Worm (Caenorhabditis elegans) whole organism, L1 larva: ENCODE measurements around the gene xbx-1.

Source experiments
- C04F5.9 ChIP-seq: sonication (generic microtip); optimal IDR thresholded peaks from 2 replicates; lab custom pipeline; 2016; ENCODE audit warnings: missing genetic modification characterization, missing compliant biosample characterization
- C16A3.4 ChIP-seq: fragments of 150-350 bp; optimal IDR thresholded peaks from 2 replicates; lab custom pipeline; 2014; ENCODE audit warnings: missing biosample characterization, missing genetic modification characterization
- aha-1 ChIP-seq: fragments of 150-350 bp; optimal IDR thresholded peaks from 2 replicates; lab custom pipeline; 2014; ENCODE audit warnings: missing biosample characterization, missing genetic modification characterization
- alr-1 ChIP-seq: fragments of 200-800 bp; sonication (Bioruptor generic); optimal IDR thresholded peaks from 2 replicates; lab custom pipeline; 2018; ENCODE audit warnings: borderline replicate concordance, mild to moderate bottlenecking, missing genetic modification characterization, missing compliant biosample characterization
- ceh-63 ChIP-seq: fragments of 200-800 bp; sonication (Bioruptor generic); optimal IDR thresholded peaks from 2 replicates; lab custom pipeline; 2018; ENCODE audit warnings: mild to moderate bottlenecking, missing genetic modification characterization, missing compliant biosample characterization
- ceh-82 ChIP-seq, 3 experiments: fragments of 150-350 bp in 1 of 3; sonication (generic microtip) in 2 of 3; optimal IDR thresholded peaks; 2 replicates each; lab custom pipeline; 2014 to 2017; ENCODE audit warnings: missing biosample characterization in 3 of 3, missing genetic modification characterization in 3 of 3
- ceh-90 ChIP-seq: sonication (generic microtip); optimal IDR thresholded peaks from 2 replicates; lab custom pipeline; 2016; ENCODE audit warnings: missing genetic modification characterization, missing compliant biosample characterization
- ces-1 ChIP-seq: fragments of 150-350 bp; optimal IDR thresholded peaks from 2 replicates; lab custom pipeline; 2014; ENCODE audit warnings: missing biosample characterization, missing genetic modification reagents, missing genetic modification characterization
- dsc-1 ChIP-seq: sonication (generic microtip); optimal IDR thresholded peaks from 2 replicates; lab custom pipeline; 2016; ENCODE audit warnings: mild to moderate bottlenecking, missing genetic modification characterization, missing compliant biosample characterization
- elt-3 ChIP-seq, 6 experiments: fragments of 150-350 bp in 1 of 6; sonication (generic microtip); optimal IDR thresholded peaks; 2 replicates each; lab custom pipeline; 2017 to 2018; ENCODE audit warnings: missing biosample characterization in 6 of 6, missing genetic modification characterization in 6 of 6, inconsistent platforms in 1 of 6
- fkh-8 ChIP-seq: sonication (generic microtip); optimal IDR thresholded peaks from 2 replicates; lab custom pipeline; 2016; ENCODE audit warnings: mild to moderate bottlenecking, missing genetic modification characterization, missing compliant biosample characterization
- fos-1 ChIP-seq: fragments of 150-350 bp; optimal IDR thresholded peaks from 2 replicates; lab custom pipeline; 2014; ENCODE audit warnings: missing biosample characterization, missing genetic modification characterization
- grh-1 ChIP-seq: fragments of 200-800 bp; sonication (Bioruptor generic); IDR thresholded peaks from 2 replicates; pipeline ENCODE4 v1.3.6; 2022; ENCODE audit warnings: missing genetic modification reagents, missing genetic modification characterization, missing compliant biosample characterization
- hlh-17 ChIP-seq: fragments of 200-800 bp; sonication (Bioruptor generic); optimal IDR thresholded peaks from 2 replicates; lab custom pipeline; 2018; ENCODE audit warnings: missing genetic modification characterization, mild to moderate bottlenecking, missing compliant biosample characterization, moderate library complexity, borderline replicate concordance
- lin-13 ChIP-seq: fragments of 150-350 bp; optimal IDR thresholded peaks from 2 replicates; lab custom pipeline; 2014; ENCODE audit warnings: missing biosample characterization, missing genetic modification reagents, missing genetic modification characterization
- lin-14 ChIP-seq: fragments of 200-800 bp; sonication (Bioruptor generic); optimal IDR thresholded peaks from 2 replicates; lab custom pipeline; 2018; ENCODE audit warnings: mild to moderate bottlenecking, missing genetic modification characterization, moderate library complexity, missing compliant biosample characterization
- lin-39 ChIP-seq: fragments of 150-350 bp; optimal IDR thresholded peaks from 2 replicates; lab custom pipeline; 2014; ENCODE audit warnings: missing biosample characterization, missing genetic modification reagents, missing genetic modification characterization
- lir-3 ChIP-seq: sonication (generic microtip); optimal IDR thresholded peaks from 2 replicates; lab custom pipeline; 2016; ENCODE audit warnings: mild to moderate bottlenecking, missing genetic modification characterization, moderate library complexity, missing compliant biosample characterization; ENCODE audit not compliant: poor library complexity
- lsy-2 ChIP-seq, 2 experiments: fragments of 150-350 bp; optimal IDR thresholded peaks; 2 replicates each; lab custom pipeline; 2014; ENCODE audit warnings: missing biosample characterization in 2 of 2, missing genetic modification characterization in 2 of 2
- mdl-1 ChIP-seq, 2 experiments: fragments of 150-350 bp; optimal IDR thresholded peaks; 2 replicates each; lab custom pipeline; 2014 to 2017; ENCODE audit warnings: missing biosample characterization in 2 of 2, missing genetic modification characterization in 2 of 2, inconsistent platforms in 1 of 2
- mef-2 ChIP-seq: fragments of 150-350 bp; optimal IDR thresholded peaks from 2 replicates; lab custom pipeline; 2014; ENCODE audit warnings: missing biosample characterization, missing genetic modification characterization
- mep-1 ChIP-seq: fragments of 150-350 bp; optimal IDR thresholded peaks from 2 replicates; lab custom pipeline; 2014; ENCODE audit warnings: missing biosample characterization, missing genetic modification characterization
- nhr-11 ChIP-seq: fragments of 150-350 bp; optimal IDR thresholded peaks from 2 replicates; lab custom pipeline; 2014; ENCODE audit warnings: missing biosample characterization, missing genetic modification characterization
- nhr-19 ChIP-seq: fragments of 200-800 bp; sonication (Bioruptor generic); conservative IDR thresholded peaks from 2 replicates; pipeline ENCODE4 v1.3.6; 2022; ENCODE audit warnings: missing genetic modification characterization, missing compliant biosample characterization
- nhr-237 ChIP-seq: fragments of 150-350 bp; optimal IDR thresholded peaks from 2 replicates; lab custom pipeline; 2014; ENCODE audit warnings: missing biosample characterization, missing genetic modification characterization
- nhr-47 ChIP-seq: sonication (generic microtip); optimal IDR thresholded peaks from 2 replicates; lab custom pipeline; 2016; ENCODE audit warnings: mild to moderate bottlenecking, missing genetic modification characterization, moderate library complexity, missing compliant biosample characterization
- nhr-77 ChIP-seq: fragments of 150-350 bp; optimal IDR thresholded peaks from 2 replicates; lab custom pipeline; 2014; ENCODE audit warnings: missing biosample characterization, missing genetic modification characterization
- nhr-84 ChIP-seq: sonication (generic microtip); optimal IDR thresholded peaks from 2 replicates; lab custom pipeline; 2017; ENCODE audit warnings: missing biosample characterization, missing genetic modification characterization
- nhr-90 ChIP-seq: sonication (generic microtip); optimal IDR thresholded peaks from 2 replicates; lab custom pipeline; 2016; ENCODE audit warnings: mild to moderate bottlenecking, missing genetic modification characterization, missing compliant biosample characterization; ENCODE audit not compliant: poor library complexity
- pag-3 ChIP-seq: sonication (generic microtip); optimal IDR thresholded peaks from 2 replicates; lab custom pipeline; 2017; ENCODE audit warnings: missing genetic modification characterization, mild to moderate bottlenecking, missing compliant biosample characterization, antibody characterized with exemption, borderline replicate concordance; ENCODE audit not compliant: insufficient read depth
- pax-3 ChIP-seq: fragments of 200-800 bp; sonication (Bioruptor generic); optimal IDR thresholded peaks from 2 replicates; lab custom pipeline; 2018; ENCODE audit warnings: mild to moderate bottlenecking, missing genetic modification characterization, moderate library complexity, missing compliant biosample characterization
- rnt-1 ChIP-seq: sonication (generic microtip); optimal IDR thresholded peaks from 2 replicates; lab custom pipeline; 2016; ENCODE audit warnings: mild to moderate bottlenecking, missing genetic modification characterization, moderate library complexity, missing compliant biosample characterization
- tbx-2 ChIP-seq: sonication (generic microtip); optimal IDR thresholded peaks from 2 replicates; lab custom pipeline; 2016; ENCODE audit warnings: missing genetic modification characterization, missing compliant biosample characterization
- tlp-1 ChIP-seq: fragments of 150-350 bp; optimal IDR thresholded peaks from 2 replicates; lab custom pipeline; 2014; ENCODE audit warnings: missing biosample characterization, missing genetic modification characterization
- unc-30 ChIP-seq: sonication (generic microtip); optimal IDR thresholded peaks from 2 replicates; lab custom pipeline; 2017; ENCODE audit warnings: missing biosample characterization, missing genetic modification characterization
- unc-98 ChIP-seq: fragments of 200-800 bp; sonication (Bioruptor generic); IDR thresholded peaks from 2 replicates; pipeline ENCODE4 v1.3.6; 2022; ENCODE audit warnings: missing genetic modification characterization, missing compliant biosample characterization
- vab-15 ChIP-seq: sonication (generic microtip); optimal IDR thresholded peaks from 2 replicates; lab custom pipeline; 2017; ENCODE audit warnings: missing genotype, mild to moderate bottlenecking, missing genetic modification characterization, missing compliant biosample characterization
- xbp-1 ChIP-seq: sonication (generic microtip); optimal IDR thresholded peaks from 2 replicates; lab custom pipeline; 2016; ENCODE audit warnings: missing genetic modification characterization, missing compliant biosample characterization
- zag-1 ChIP-seq: fragments of 150-350 bp; optimal IDR thresholded peaks from 2 replicates; lab custom pipeline; 2014; ENCODE audit warnings: missing biosample characterization, missing genetic modification characterization
- ztf-11 ChIP-seq, 2 experiments: sonication (generic microtip); optimal IDR thresholded peaks; 2 replicates each; lab custom pipeline; 2016 to 2017; ENCODE audit warnings: missing genetic modification characterization in 2 of 2, missing biosample characterization in 1 of 2, missing compliant biosample characterization in 1 of 2
- ztf-4 ChIP-seq: fragments of 150-350 bp; optimal IDR thresholded peaks from 2 replicates; lab custom pipeline; 2014; ENCODE audit warnings: missing biosample characterization, missing genetic modification characterization

The xbx-1 gene

ce11 chrV:14979937-14980336 lies at the start of gene xbx-1:
Gene xbx-1 (plus strand): TSS chrV:14980237.
- TF ChIP-seq nhr-47 (no peak), fkh-8 (tag; lab: Kevin White, UChicago) (peak; percentile 19), grh-1 (no peak), ceh-90 (tag; lab: Kevin White, UChicago) (no peak)

- TF ChIP-seq fkh-8 (tag; lab: Kevin White, UChicago), result no peak
- TF ChIP-seq vab-15 (tag; lab: Kevin White, UChicago), result no peak
- no peak for TF ChIP-seq rnt-1 (tag; lab: Kevin White, UChicago)
- no peak for TF ChIP-seq lsy-2 (tag; optimal IDR thresholded peaks at IDR 0.05; lab: Kevin White, UChicago)
- TF ChIP-seq hlh-17 (GFP tag; lab: Kevin White, UChicago), result no peak
- TF ChIP-seq lin-14, result peak; percentile 24
- TF ChIP-seq nhr-84, result no peak
- TF ChIP-seq zag-1 (tag; lab: Kevin White, UChicago), result no peak
- TF ChIP-seq ceh-82 (tag; optimal IDR thresholded peaks at IDR 0.05; lab: Kevin White, UChicago), result no peak
- no peak for TF ChIP-seq mep-1 (tag; lab: Kevin White, UChicago)
- TF ChIP-seq dsc-1 (tag; lab: Kevin White, UChicago), result peak; percentile 10
- TF ChIP-seq pax-3 (tag; lab: Kevin White, UChicago), result peak; percentile 6
- no peak for TF ChIP-seq mef-2 (tag; lab: Kevin White, UChicago)
- TF ChIP-seq C04F5.9 (tag; lab: Kevin White, UChicago), result no peak
- TF ChIP-seq nhr-19, result no peak
- no peak for TF ChIP-seq C16A3.4 (tag; lab: Kevin White, UChicago)
- TF ChIP-seq lin-13, result no peak
- TF ChIP-seq, all 84 proteins: peak for 3
Measured at ce11 chrV:14933450-14934218, 46.4 kb upstream of the xbx-1 start.

DNA sequence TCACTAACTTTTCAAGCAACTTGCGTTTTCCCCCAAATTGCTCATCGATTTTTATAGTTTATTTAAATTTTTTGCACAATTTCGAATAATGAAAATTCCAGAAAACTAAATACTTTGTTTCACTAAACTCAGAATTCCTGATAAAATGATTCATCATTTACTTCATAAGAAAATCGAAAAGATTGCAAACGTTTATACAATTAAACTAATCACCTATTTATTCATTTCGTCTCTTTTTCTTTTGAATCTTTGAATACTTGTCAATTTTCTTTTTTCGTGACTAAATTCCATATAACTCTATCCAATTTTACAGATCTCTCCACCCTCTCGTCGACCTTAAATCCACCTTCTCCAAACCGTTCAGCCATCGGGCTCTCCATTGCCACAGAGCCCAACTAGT lies 43.5 kb upstream of the xbx-1 start, which contains the start of gene C30G7.2:
Gene C30G7.2, plus strand, starts transcription at position 301 of the 400 bp plus-strand sequence.
- TF ChIP-seq nhr-237 (no peak), ztf-11 (tag; optimal IDR thresholded peaks at IDR 0.05; lab: Kevin White, UChicago) (no peak), elt-3 (tag; optimal IDR thresholded peaks at IDR 0.05; lab: Kevin White, UChicago) (no peak), xbp-1 (tag; lab: Kevin White, UChicago) (no peak), lir-3 (tag; lab: Kevin White, UChicago) (no peak), aha-1 (tag; lab: Kevin White, UChicago) (no peak), tlp-1 (tag; lab: Kevin White, UChicago) (no peak), nhr-11 (tag; lab: Kevin White, UChicago) (no peak), ces-1 (GFP tag; lab: Kevin White, UChicago) (no peak), pax-3 (tag; lab: Kevin White, UChicago) (no peak), tbx-2 (tag; lab: Kevin White, UChicago) (no peak), alr-1 (tag; lab: Kevin White, UChicago) (no peak), dsc-1 (tag; lab: Kevin White, UChicago) (no peak), unc-30 (tag; lab: Kevin White, UChicago) (no peak), ceh-63 (GFP tag; lab: Kevin White, UChicago) (no peak), fos-1 (tag; lab: Kevin White, UChicago) (no peak)

DNA sequence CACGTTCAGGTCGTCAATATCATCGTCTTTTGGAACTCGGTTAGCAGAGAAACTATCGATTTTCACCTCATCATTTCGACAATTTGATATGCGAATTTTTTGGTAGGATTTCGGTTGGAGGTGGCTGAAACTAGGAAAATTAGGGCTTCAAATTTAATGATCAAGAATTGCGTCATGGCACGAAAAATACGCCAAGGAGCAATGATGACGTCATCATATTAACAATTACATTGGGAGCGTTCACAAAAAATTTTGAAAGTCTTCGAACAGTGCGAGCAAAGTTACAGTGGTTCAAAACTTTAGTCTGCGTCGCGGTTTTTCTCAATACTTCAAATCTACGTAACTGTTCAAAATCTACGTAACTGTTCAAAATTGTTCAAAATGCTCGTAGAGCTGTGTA lies 37.1 kb upstream of the xbx-1 start:
- TF ChIP-seq grh-1 (no peak), mef-2 (tag; lab: Kevin White, UChicago) (no peak), tlp-1 (tag; lab: Kevin White, UChicago) (no peak), mdl-1 (tag; optimal IDR thresholded peaks at IDR 0.05; lab: Kevin White, UChicago) (no peak), nhr-11 (tag; lab: Kevin White, UChicago) (no peak), lin-39 (tag; lab: Kevin White, UChicago) (no peak), pag-3 (tag; lab: Kevin White, UChicago) (no peak), ztf-4 (tag; lab: Kevin White, UChicago) (no peak), nhr-90 (tag; lab: Kevin White, UChicago) (no peak), nhr-47 (no peak), nhr-77 (no peak), unc-98 (GFP tag; lab: Robert Waterston, UW) (no peak)
